Worm (Caenorhabditis elegans) whole organism, late embryonic: Measurements from ENCODE around the gene C24H11.1.

Experiments
- C38D4.7 ChIP-seq: fragments of 200-800 bp; sonication (Bioruptor generic); optimal IDR thresholded peaks from 2 replicates; lab custom pipeline; 2018; ENCODE audit warnings: mild to moderate bottlenecking, missing genetic modification characterization, moderate library complexity, missing compliant biosample characterization
- elt-2 ChIP-seq: sonication (generic microtip); optimal IDR thresholded peaks from 2 replicates; lab custom pipeline; 2016; ENCODE audit warnings: missing genetic modification reagents, missing genetic modification characterization, missing compliant biosample characterization
- fax-1 ChIP-seq: sonication (generic microtip); optimal IDR thresholded peaks from 2 replicates; lab custom pipeline; 2016; ENCODE audit warnings: missing genotype, missing genetic modification characterization, missing compliant biosample characterization
- fkh-10 ChIP-seq: fragments of 150-350 bp; optimal IDR thresholded peaks from 2 replicates; lab custom pipeline; 2014; ENCODE audit warnings: missing biosample characterization, missing genetic modification reagents, missing genetic modification characterization
- madf-2 ChIP-seq: sonication (generic microtip); optimal IDR thresholded peaks from 2 replicates; lab custom pipeline; 2017; ENCODE audit warnings: missing genetic modification characterization, missing compliant biosample characterization
- pha-4 ChIP-seq: fragments of 150-350 bp; optimal IDR thresholded peaks from 2 replicates; lab custom pipeline; 2018; ENCODE audit warnings: missing biosample characterization, missing genetic modification reagents, missing genetic modification characterization
- pqm-1 ChIP-seq: sonication (generic microtip); optimal IDR thresholded peaks from 2 replicates; lab custom pipeline; 2016; ENCODE audit warnings: missing genetic modification characterization, missing compliant biosample characterization

- TF ChIP-seq pqm-1 (no peak), madf-2 (no peak), C38D4.7 (GFP tag; lab: Kevin White, UChicago) (no peak), fax-1 (tag; lab: Kevin White, UChicago) (no peak), fkh-10 (no peak), pha-4 (tag; lab: Kevin White, UChicago) (no peak), elt-2 (tag; lab: Kevin White, UChicago) (no peak)
These were observed 21.3 kb downstream of the C24H11.1 start, which contains the start of gene C18D11.9 for ce11 chrIII:11808818-11809217.
